Fruit fly (Drosophila melanogaster): Measurements from ENCODE around the gene ND-B14.5A.

ND-B14.5A gene

dm6 chrX:2208641-2209241, 36.4 kb downstream of the ND-B14.5A start (continued):
- TF ChIP-seq Hr51 (GFP tag; optimal IDR thresholded peaks at IDR 0.05): peak in 1 of 2 experiments; percentile 11
- no peak for TF ChIP-seq gce (GFP tag; IDR thresholded peaks at IDR 0.05)
- TF ChIP-seq lmd (GFP tag; IDR thresholded peaks at IDR 0.05): peak; percentile 35; the same call in 1 of the 2 replicates
- peak; percentile 31; the same call in 2 of the 4 replicates for TF ChIP-seq Gug (GFP tag; IDR thresholded peaks at IDR 0.05)
- TF ChIP-seq tgo (GFP tag; IDR thresholded peaks at IDR 0.05): peak; percentile 19; the same call in 1 of the 3 replicates
- TF ChIP-seq YL-1 (GFP tag; optimal IDR thresholded peaks at IDR 0.05): no peak
- no peak for TF ChIP-seq ttk (GFP tag; IDR thresholded peaks at IDR 0.05)
- TF ChIP-seq CG9817 (tag; optimal IDR thresholded peaks at IDR 0.05): peak; percentile 14
- no peak for TF ChIP-seq pan (optimal IDR thresholded peaks at IDR 0.05)
- peak in 1 of 2 experiments; percentile 11 for TF ChIP-seq pan (GFP tag; optimal IDR thresholded peaks at IDR 0.05 in 1 of 2, IDR thresholded peaks at IDR 0.05 in 1 of 2)
- TF ChIP-seq CG11504 (tag; optimal IDR thresholded peaks at IDR 0.05): peak; percentile 38
- 0 out of 2 replicates have a peak, but pooled peaks have one; percentile 27 for TF ChIP-seq CG4404 (GFP tag; IDR thresholded peaks at IDR 0.05)
- peak; percentile 20; the same call in 1 of the 2 replicates for TF ChIP-seq CG10366 (GFP tag; IDR thresholded peaks at IDR 0.05)
- peak; percentile 17 for TF ChIP-seq mam (GFP tag; optimal IDR thresholded peaks at IDR 0.05)
- peak; percentile 22 for TF ChIP-seq CG18599 (GFP tag; optimal IDR thresholded peaks at IDR 0.05)
- 0 out of 3 replicates have a peak, but pooled peaks have one; percentile 20 for TF ChIP-seq CG17361 (GFP tag; IDR thresholded peaks at IDR 0.05)
- TF ChIP-seq grau (tag; optimal IDR thresholded peaks at IDR 0.05): peak; percentile 16
- TF ChIP-seq CG7357 (GFP tag; IDR thresholded peaks at IDR 0.05): no peak; the same call in 2 of the 3 replicates
- TF ChIP-seq CG9932 (GFP tag; IDR thresholded peaks at IDR 0.05): peak; percentile 59
- peak; percentile 18 for TF ChIP-seq CG1603 (tag; optimal IDR thresholded peaks at IDR 0.05)
- TF ChIP-seq wor (GFP tag; IDR thresholded peaks at IDR 0.05): no peak
- TF ChIP-seq dmrt99B (tag; optimal IDR thresholded peaks at IDR 0.05): peak; percentile 48
- peak; percentile 81 for TF ChIP-seq CG12769 (tag; optimal IDR thresholded peaks at IDR 0.05)
- peak; percentile 13 for TF ChIP-seq bcd (GFP tag; optimal IDR thresholded peaks at IDR 0.05)
- TF ChIP-seq CG14014 (GFP tag; IDR thresholded peaks at IDR 0.05): 0 out of 2 replicates have a peak, but pooled peaks have one; percentile 13
- no peak for TF ChIP-seq so (GFP tag; IDR thresholded peaks at IDR 0.05)
- no peak for TF ChIP-seq gsb (GFP tag; IDR thresholded peaks at IDR 0.05)
- TF ChIP-seq bab2 (GFP tag; optimal IDR thresholded peaks at IDR 0.05): no peak
- no peak for TF ChIP-seq Optix (GFP tag; IDR thresholded peaks at IDR 0.05)
- TF ChIP-seq Ptx1 (GFP tag; IDR thresholded peaks at IDR 0.05): peak; percentile 65
- no peak for TF ChIP-seq crp (GFP tag; optimal IDR thresholded peaks at IDR 0.05)
- peak; percentile 8 for TF ChIP-seq D19B (GFP tag; optimal IDR thresholded peaks at IDR 0.05)
- TF ChIP-seq Aef1 (GFP tag; IDR thresholded peaks at IDR 0.05): peak; percentile 47; the same call in 2 of the 3 replicates
- peak; percentile 41; the same call in 1 of the 2 replicates for TF ChIP-seq ara (GFP tag; IDR thresholded peaks at IDR 0.05)
- no peak for TF ChIP-seq Eip74EF (GFP tag; optimal IDR thresholded peaks at IDR 0.05)
- no peak for TF ChIP-seq CG43689 (GFP tag; IDR thresholded peaks at IDR 0.05)
- TF ChIP-seq row (GFP tag; IDR thresholded peaks at IDR 0.05): peak; percentile 62
- peak; percentile 58; the same call in 1 of the 2 replicates for TF ChIP-seq Drgx (GFP tag; IDR thresholded peaks at IDR 0.05)
- peak; percentile 23; the same call in 1 of the 3 replicates for TF ChIP-seq CG11560 (tag; IDR thresholded peaks at IDR 0.05)
- peak; percentile 49 for TF ChIP-seq CG7839 (tag; optimal IDR thresholded peaks at IDR 0.05)
- TF ChIP-seq NC2α (GFP tag; optimal IDR thresholded peaks at IDR 0.05): no peak
- peak; percentile 31 for TF ChIP-seq CG13424 (tag; optimal IDR thresholded peaks at IDR 0.05)
- TF ChIP-seq CG31441 (GFP tag; IDR thresholded peaks at IDR 0.05): 0 out of 2 replicates have a peak, but pooled peaks have one; percentile 9
- TF ChIP-seq CG3407 (GFP tag; optimal IDR thresholded peaks at IDR 0.05): no peak
- peak; percentile 42 for TF ChIP-seq slbo (GFP tag; IDR thresholded peaks at IDR 0.05)
- TF ChIP-seq Scr (GFP tag; IDR thresholded peaks at IDR 0.05; ENCODE audit: partially characterized antibody): no peak
- no peak for TF ChIP-seq CG32767 (GFP tag; IDR thresholded peaks at IDR 0.05)
- no peak for TF ChIP-seq cas (GFP tag; IDR thresholded peaks at IDR 0.05)
- TF ChIP-seq mirr (GFP tag; optimal IDR thresholded peaks at IDR 0.05): no peak
- 0 out of 2 replicates have a peak, but pooled peaks have one; percentile 30 for TF ChIP-seq CG3847 (GFP tag; IDR thresholded peaks at IDR 0.05)
